Worm (Caenorhabditis elegans): ENCODE measurements around the gene alkb-8.

DNA sequence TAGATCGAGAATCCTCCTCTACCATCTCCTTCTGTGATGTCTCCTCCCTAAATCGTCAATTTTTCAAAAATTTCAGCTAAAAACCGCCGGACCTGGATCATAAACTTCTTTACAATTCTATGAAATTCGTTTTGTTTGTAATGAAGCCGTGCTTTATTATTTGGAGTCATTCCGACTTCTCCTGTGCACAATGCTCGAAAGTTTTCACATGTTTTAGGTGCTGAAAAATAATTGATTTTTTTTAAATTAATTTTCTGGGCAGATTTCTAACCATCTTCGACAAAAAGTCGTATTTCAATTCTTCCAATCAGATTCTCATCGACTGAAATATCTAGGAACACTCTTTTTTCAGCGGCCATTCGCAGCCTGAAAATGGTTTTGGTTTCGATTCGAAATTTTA, 9.9 kb upstream of the alkb-8 start, which contains the start of gene cyn-9:
- TF ChIP-seq unc-62 (GFP tag; optimal IDR thresholded peaks at IDR 0.05) (no peak), unc-130 (tag; optimal IDR thresholded peaks at IDR 0.05) (no peak), snpc-4 (tag; optimal IDR thresholded peaks at IDR 0.05) (no peak), ceh-88 (GFP tag; IDR thresholded peaks at IDR 0.05) (no peak), fkh-8 (tag; optimal IDR thresholded peaks at IDR 0.05) (no peak), unc-98 (GFP tag; IDR thresholded peaks at IDR 0.05) (no peak), fkh-10 (GFP tag; optimal IDR thresholded peaks at IDR 0.05) (no peak), mef-2 (tag; optimal IDR thresholded peaks at IDR 0.05) (no peak), unc-30 (tag; optimal IDR thresholded peaks at IDR 0.05) (no peak), lir-3 (tag; optimal IDR thresholded peaks at IDR 0.05; ENCODE audit: poor library complexity) (no peak), zag-1 (tag; optimal IDR thresholded peaks at IDR 0.05) (no peak), nhr-11 (tag; optimal IDR thresholded peaks at IDR 0.05) (no peak), nhr-77 (tag; optimal IDR thresholded peaks at IDR 0.05) (no peak)

Data from whole organism, L1 larva.